Worm (Caenorhabditis elegans) whole organism, L3 larva: ENCODE measurements around the gene tat-4.

Experiments
- R02D3.7 ChIP-seq: fragments of 150-350 bp; optimal IDR thresholded peaks from 2 replicates; lab custom pipeline; 2014; ENCODE audit warnings: missing biosample characterization, missing genetic modification characterization
- aly-2 ChIP-seq: fragments of 150-350 bp; optimal IDR thresholded peaks from 2 replicates; lab custom pipeline; 2014; ENCODE audit warnings: missing biosample characterization, missing genetic modification characterization
- ceh-16 ChIP-seq: sonication (generic microtip); optimal IDR thresholded peaks from 2 replicates; lab custom pipeline; 2017; ENCODE audit warnings: missing biosample characterization, missing genetic modification characterization
- ceh-28 ChIP-seq: fragments of 150-350 bp; optimal IDR thresholded peaks from 2 replicates; lab custom pipeline; 2014; ENCODE audit warnings: missing biosample characterization, missing genetic modification reagents, missing genetic modification characterization
- ceh-9 ChIP-seq: sonication (generic microtip); optimal IDR thresholded peaks from 2 replicates; lab custom pipeline; 2018; ENCODE audit warnings: missing biosample characterization, missing genetic modification characterization
- daf-12 ChIP-seq: fragments of 150-350 bp; optimal IDR thresholded peaks from 2 replicates; lab custom pipeline; 2014; ENCODE audit warnings: missing biosample characterization, missing genetic modification reagents, missing genetic modification characterization
- egl-27 ChIP-seq: sonication (generic microtip); optimal IDR thresholded peaks from 4 replicates; lab custom pipeline; 2017; ENCODE audit warnings: missing biosample characterization, missing genetic modification reagents, missing genetic modification characterization
- egl-5 ChIP-seq: fragments of 150-350 bp; optimal IDR thresholded peaks from 2 replicates; lab custom pipeline; 2017; ENCODE audit warnings: missing biosample characterization, missing genetic modification reagents, missing genetic modification characterization, inconsistent platforms
- elt-1 ChIP-seq: fragments of 150-350 bp; optimal IDR thresholded peaks from 2 replicates; lab custom pipeline; 2014; ENCODE audit warnings: missing biosample characterization, missing genetic modification characterization
- elt-2 ChIP-seq: sonication (generic microtip); optimal IDR thresholded peaks from 2 replicates; lab custom pipeline; 2016; ENCODE audit warnings: missing genetic modification reagents, mild to moderate bottlenecking, missing genetic modification characterization, missing compliant biosample characterization
- elt-3 ChIP-seq, 3 experiments: fragments of 150-350 bp in 1 of 3; sonication (generic microtip) in 2 of 3; optimal IDR thresholded peaks; 2 replicates in 2 of 3; 4 replicates in 1 of 3; lab custom pipeline; 2014 to 2017; ENCODE audit warnings: missing biosample characterization in 3 of 3, missing genetic modification characterization in 3 of 3
- eor-1 ChIP-seq, 2 experiments: fragments of 150-350 bp; optimal IDR thresholded peaks; 2 replicates each; lab custom pipeline; 2014 to 2018; ENCODE audit warnings: missing biosample characterization in 2 of 2, missing genetic modification characterization in 2 of 2
- lin-39 ChIP-seq: fragments of 150-350 bp; optimal IDR thresholded peaks from 2 replicates; lab custom pipeline; 2018; ENCODE audit warnings: missing biosample characterization, missing genetic modification reagents, missing genetic modification characterization
- lsy-12 ChIP-seq: sonication (generic microtip); optimal IDR thresholded peaks from 2 replicates; lab custom pipeline; 2016; ENCODE audit warnings: mild to moderate bottlenecking, missing genetic modification characterization, missing compliant biosample characterization
- mml-1 ChIP-seq: fragments of 150-350 bp; sonication (generic microtip); optimal IDR thresholded peaks from 3 replicates; lab custom pipeline; 2014; ENCODE audit warnings: missing biosample characterization, missing genetic modification characterization
- nhr-12 ChIP-seq: fragments of 150-350 bp; optimal IDR thresholded peaks from 2 replicates; lab custom pipeline; 2014; ENCODE audit warnings: missing biosample characterization, missing genetic modification characterization
- nhr-23 ChIP-seq: fragments of 150-350 bp; optimal IDR thresholded peaks from 2 replicates; lab custom pipeline; 2014; ENCODE audit warnings: missing biosample characterization, missing genetic modification reagents, missing genetic modification characterization
- nhr-25 ChIP-seq: sonication (generic microtip); optimal IDR thresholded peaks from 2 replicates; lab custom pipeline; 2017; ENCODE audit warnings: missing biosample characterization, missing genetic modification characterization
- nhr-28 ChIP-seq: fragments of 150-350 bp; optimal IDR thresholded peaks from 2 replicates; lab custom pipeline; 2014; ENCODE audit warnings: missing biosample characterization, missing genetic modification characterization
- nhr-43 ChIP-seq: sonication (generic microtip); optimal IDR thresholded peaks from 2 replicates; lab custom pipeline; 2016; ENCODE audit warnings: mild to moderate bottlenecking, missing genetic modification characterization, missing compliant biosample characterization; ENCODE audit not compliant: poor library complexity, severe bottlenecking
- nhr-67 ChIP-seq: fragments of 150-350 bp; optimal IDR thresholded peaks from 2 replicates; lab custom pipeline; 2014; ENCODE audit warnings: missing biosample characterization, missing genetic modification characterization
- nhr-76 ChIP-seq: fragments of 150-350 bp; sonication (generic microtip); optimal IDR thresholded peaks from 5 replicates; lab custom pipeline; 2014; ENCODE audit warnings: missing biosample characterization, missing genetic modification characterization
- nhr-77 ChIP-seq: fragments of 150-350 bp; optimal IDR thresholded peaks from 2 replicates; lab custom pipeline; 2014; ENCODE audit warnings: missing biosample characterization, missing genetic modification characterization
- sea-2 ChIP-seq: fragments of 150-350 bp; sonication (generic microtip); optimal IDR thresholded peaks from 4 replicates; lab custom pipeline; 2014; ENCODE audit warnings: missing biosample characterization, missing genetic modification reagents, missing genetic modification characterization
- unc-39 ChIP-seq: sonication (generic microtip); optimal IDR thresholded peaks from 4 replicates; lab custom pipeline; 2017; ENCODE audit warnings: missing biosample characterization, missing genetic modification characterization
- unc-62 ChIP-seq: fragments of 150-350 bp; sonication (generic microtip); optimal IDR thresholded peaks from 4 replicates; lab custom pipeline; 2014; ENCODE audit warnings: missing biosample characterization, missing genetic modification reagents, missing genetic modification characterization

tat-4 gene

DNA sequence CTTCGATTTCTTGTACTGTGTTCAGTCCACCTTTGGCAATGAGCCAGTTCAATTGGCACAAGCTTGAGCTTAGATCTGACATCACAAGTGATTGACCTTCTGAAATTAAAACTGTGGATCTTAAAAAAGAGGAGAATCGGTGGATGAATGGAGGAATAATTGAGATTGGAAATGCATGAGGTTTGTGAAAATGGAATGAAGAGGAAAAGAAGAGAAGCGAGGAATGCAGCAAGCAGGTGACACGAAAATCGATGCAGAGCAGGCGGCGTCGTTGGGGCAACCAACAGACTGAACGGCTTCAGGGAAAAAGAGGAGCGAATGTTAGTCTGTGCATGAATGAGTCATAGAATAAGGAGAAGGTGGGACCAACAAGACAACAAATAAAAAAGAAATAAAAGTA lies 52.8 kb downstream of the tat-4 start, which contains the start of gene fkh-8:
fkh-8 (minus strand) TSS at position 101 of the 400 bp plus-strand sequence.
- TF ChIP-seq nhr-76 (no peak), nhr-28 (tag; lab: Kevin White, UChicago) (no peak), nhr-43 (tag; lab: Kevin White, UChicago) (no peak), aly-2 (tag; lab: Kevin White, UChicago) (no peak), unc-62 (GFP tag; lab: Kevin White, UChicago) (no peak), ceh-9 (tag; lab: Kevin White, UChicago) (no peak), nhr-25 (tag; lab: Kevin White, UChicago) (no peak), ceh-28 (tag; lab: Kevin White, UChicago) (no peak), lsy-12 (tag; lab: Kevin White, UChicago) (no peak), egl-27 (tag; lab: Kevin White, UChicago) (no peak), nhr-77 (tag; lab: Kevin White, UChicago) (no peak), elt-2 (tag; lab: Kevin White, UChicago) (no peak)

DNA sequence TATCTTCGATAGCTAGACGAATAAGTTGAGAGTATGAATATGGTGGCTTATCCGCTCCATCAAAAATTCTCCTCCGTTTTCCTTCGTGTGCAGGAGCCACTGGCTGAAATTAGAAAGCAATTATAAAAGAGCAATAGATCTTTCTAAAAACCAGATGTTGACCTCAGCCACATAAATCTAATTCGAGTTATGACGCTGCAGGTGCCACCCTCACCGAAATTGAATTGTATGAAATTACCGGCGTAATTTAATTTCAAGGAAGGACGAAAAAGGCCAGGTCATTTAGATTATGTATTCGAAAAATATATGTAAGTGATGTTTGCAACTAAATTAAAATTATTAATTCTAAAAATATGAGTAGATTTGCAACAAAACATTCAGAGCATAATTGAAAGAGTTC lies 53.3 kb downstream of the tat-4 start:
- no peak for TF ChIP-seq daf-12 (tag; lab: Kevin White, UChicago)
- TF ChIP-seq egl-5 (tag; lab: Kevin White, UChicago): no peak
- no peak for TF ChIP-seq elt-1 (tag; lab: Kevin White, UChicago)
- no peak for TF ChIP-seq unc-39 (tag; lab: Kevin White, UChicago)
- TF ChIP-seq eor-1 (tag; optimal IDR thresholded peaks at IDR 0.05; lab: Kevin White, UChicago): no peak
- TF ChIP-seq nhr-25 (tag; lab: Kevin White, UChicago): no peak
- TF ChIP-seq nhr-23: no peak
- no peak for TF ChIP-seq lin-39 (tag; lab: Kevin White, UChicago)
- TF ChIP-seq ceh-9 (tag; lab: Kevin White, UChicago): no peak
- TF ChIP-seq mml-1: no peak
- no peak for TF ChIP-seq ceh-16
- no peak for TF ChIP-seq R02D3.7
- TF ChIP-seq nhr-76: no peak
- TF ChIP-seq nhr-67 (tag; lab: Kevin White, UChicago): no peak
- no peak for TF ChIP-seq nhr-43 (tag; lab: Kevin White, UChicago)
- TF ChIP-seq nhr-77 (tag; lab: Kevin White, UChicago): no peak
- TF ChIP-seq sea-2: no peak
- no peak for TF ChIP-seq nhr-12 (tag; lab: Kevin White, UChicago)
- no peak for TF ChIP-seq elt-3 (tag; optimal IDR thresholded peaks at IDR 0.05; lab: Kevin White, UChicago)
